Fruit fly (Drosophila melanogaster): ENCODE measurements around the gene UbcE2H.

- TF ChIP-seq insv (optimal IDR thresholded peaks at IDR 0.05) (no peak), Sin3A (optimal IDR thresholded peaks at IDR 0.05) (no peak), Myc (optimal IDR thresholded peaks at IDR 0.05) (no peak)
These were observed 34.2 kb downstream of the UbcE2H start for dm6 chrX:8059629-8060028.

Measured in Kc167 (cell line).